Fruit fly (Drosophila melanogaster) whole organism, pupa: Measurements from ENCODE around the gene CG6700.

Experiments used
- CG10348 ChIP-seq: fragments of 200-800 bp; sonication (Bioruptor generic); IDR thresholded peaks from 2 replicates; pipeline ENCODE4 v1.3.6; 2022; ENCODE audit warnings: missing biosample characterization, missing genetic modification characterization
- CG12605 ChIP-seq: fragments of 200-800 bp; sonication (Bioruptor generic); IDR thresholded peaks from 2 replicates; pipeline ENCODE4 v1.3.6; 2022; ENCODE audit warnings: missing biosample characterization, missing genetic modification characterization
- CG8159 ChIP-seq: fragments of 200-800 bp; sonication (Bioruptor generic); optimal IDR thresholded peaks from 3 replicates; lab custom pipeline; 2018; ENCODE audit warnings: missing biosample characterization, mild to moderate bottlenecking, missing genetic modification characterization, moderate library complexity

- no peak for TF ChIP-seq CG8159 (tag; lab: Kevin White, UChicago)
- TF ChIP-seq CG10348, result no peak
- TF ChIP-seq CG12605 (GFP tag; lab: Robert Waterston, UW), result no peak
These were observed 46.7 kb downstream of the CG6700 start for dm6 chr2L:10795731-10796130.
